Fruit fly (Drosophila melanogaster): ENCODE measurements around the gene CG43163.

Gene CG43163

dm6 chr3L:8527829-8528228 lies 20.9 kb upstream of the CG43163 start:
- TF ChIP-seq rgr (GFP tag; optimal IDR thresholded peaks at IDR 0.05) = no peak
- no peak for TF ChIP-seq dsf (GFP tag; optimal IDR thresholded peaks at IDR 0.05; ENCODE audit: borderline replicate concordance)

dm6 chr3L:8525691-8526421 lies 18.9 kb upstream of the CG43163 start:
- no peak for TF ChIP-seq usp (GFP tag; optimal IDR thresholded peaks at IDR 0.05)
- no peak for TF ChIP-seq CG32264 (GFP tag; optimal IDR thresholded peaks at IDR 0.05)
- TF ChIP-seq HLH106 (tag; optimal IDR thresholded peaks at IDR 0.05) = peak; percentile 11
- TF ChIP-seq sv (GFP tag; optimal IDR thresholded peaks at IDR 0.05) = no peak
- TF ChIP-seq ey (GFP tag; optimal IDR thresholded peaks at IDR 0.05) = peak; percentile 45
- TF ChIP-seq h (GFP tag; optimal IDR thresholded peaks at IDR 0.05) = peak; percentile 58
- peak; percentile 63 for TF ChIP-seq OdsH (GFP tag; optimal IDR thresholded peaks at IDR 0.05)
- no peak for TF ChIP-seq sage (GFP tag; optimal IDR thresholded peaks at IDR 0.05)
- TF ChIP-seq brk (GFP tag; optimal IDR thresholded peaks at IDR 0.05) = no peak
- TF ChIP-seq Sp1 (GFP tag; optimal IDR thresholded peaks at IDR 0.05) = peak; percentile 0
- peak; percentile 50 for TF ChIP-seq br (GFP tag; optimal IDR thresholded peaks at IDR 0.05)
- peak; percentile 8 for TF ChIP-seq Hnf4 (GFP tag; optimal IDR thresholded peaks at IDR 0.05)
- TF ChIP-seq CG9705 (GFP tag; optimal IDR thresholded peaks at IDR 0.05) = no peak
- no peak for TF ChIP-seq dl (GFP tag; optimal IDR thresholded peaks at IDR 0.05; ENCODE audit: insufficient read depth in 1 of 2, partially characterized antibody in 2 of 2)
- TF ChIP-seq fru (GFP tag; optimal IDR thresholded peaks at IDR 0.05) = peak; percentile 58
- no peak for TF ChIP-seq GATAd (GFP tag; optimal IDR thresholded peaks at IDR 0.05)
- peak in 1 of 2 experiments; percentile 28 for TF ChIP-seq foxo (GFP tag; optimal IDR thresholded peaks at IDR 0.05)
- TF ChIP-seq rgr (GFP tag; optimal IDR thresholded peaks at IDR 0.05) = peak; percentile 56
- peak; percentile 13 for TF ChIP-seq psq (GFP tag; optimal IDR thresholded peaks at IDR 0.05)
- no peak for TF ChIP-seq Rel (GFP tag; optimal IDR thresholded peaks at IDR 0.05)
- peak; percentile 72 for TF ChIP-seq Rel (tag; optimal IDR thresholded peaks at IDR 0.05)

- TF ChIP-seq Rel (GFP tag; optimal IDR thresholded peaks at IDR 0.05) = no peak
- peak; percentile 12 for TF ChIP-seq Rel (tag; optimal IDR thresholded peaks at IDR 0.05)
- no peak for TF ChIP-seq dmrt93B (GFP tag; optimal IDR thresholded peaks at IDR 0.05)
- peak; percentile 19 for TF ChIP-seq Dif (GFP tag; optimal IDR thresholded peaks at IDR 0.05; ENCODE audit: partially characterized antibody)
- TF ChIP-seq Hr78 (GFP tag; optimal IDR thresholded peaks at IDR 0.05) = no peak
- peak; percentile 83 for TF ChIP-seq Hr83 (GFP tag; optimal IDR thresholded peaks at IDR 0.05; ENCODE audit: poor library complexity, severe bottlenecking)
- TF ChIP-seq usp (GFP tag; optimal IDR thresholded peaks at IDR 0.05) = no peak
- peak; percentile 18 for TF ChIP-seq sv (GFP tag; optimal IDR thresholded peaks at IDR 0.05)
- TF ChIP-seq Vsx2 (GFP tag; optimal IDR thresholded peaks at IDR 0.05; ENCODE audit: partially characterized antibody) = no peak
- peak; percentile 17 for TF ChIP-seq sage (GFP tag; optimal IDR thresholded peaks at IDR 0.05)
- no peak for TF ChIP-seq br (GFP tag; optimal IDR thresholded peaks at IDR 0.05)
- TF ChIP-seq foxo (GFP tag; optimal IDR thresholded peaks at IDR 0.05) = peak in 1 of 2 experiments; percentile 42
- TF ChIP-seq h (GFP tag; optimal IDR thresholded peaks at IDR 0.05) = peak; percentile 45
- TF ChIP-seq CG32264 (GFP tag; optimal IDR thresholded peaks at IDR 0.05) = no peak
- TF ChIP-seq CG9705 (GFP tag; optimal IDR thresholded peaks at IDR 0.05) = no peak
- TF ChIP-seq psq (GFP tag; optimal IDR thresholded peaks at IDR 0.05) = peak; percentile 35
- TF ChIP-seq Myc (optimal IDR thresholded peaks at IDR 0.05) = no peak
- peak; percentile 52 for TF ChIP-seq HLH106 (tag; optimal IDR thresholded peaks at IDR 0.05)
- TF ChIP-seq Mio (GFP tag; optimal IDR thresholded peaks at IDR 0.05) = no peak
- no peak for TF ChIP-seq brk (GFP tag; optimal IDR thresholded peaks at IDR 0.05)
- peak; percentile 33 for TF ChIP-seq Hnf4 (GFP tag; optimal IDR thresholded peaks at IDR 0.05)
- TF ChIP-seq rgr (GFP tag; optimal IDR thresholded peaks at IDR 0.05) = peak; percentile 31
- peak; percentile 33 for TF ChIP-seq fru (GFP tag; optimal IDR thresholded peaks at IDR 0.05)
- TF ChIP-seq Sp1 (GFP tag; optimal IDR thresholded peaks at IDR 0.05) = peak; percentile 21
These were observed 18.1 kb upstream of the CG43163 start, which contains the start of the genes GstO1 and foi for dm6 chr3L:8524816-8525625. Gene GstO1 (minus strand): TSS chr3L:8524866. Gene foi (plus strand): TSS chr3L:8525244.

dm6 chr3L:8523257-8523656 lies 16.3 kb upstream of the CG43163 start, which contains the start of gene GstO2:
Gene GstO2 (minus strand): TSS chr3L:8523501.
- TF ChIP-seq usp (GFP tag; optimal IDR thresholded peaks at IDR 0.05) (no peak), Rel (GFP tag; optimal IDR thresholded peaks at IDR 0.05) (no peak), Rel (tag; optimal IDR thresholded peaks at IDR 0.05) (peak; percentile 83), ey (GFP tag; optimal IDR thresholded peaks at IDR 0.05) (no peak), woc (GFP tag; optimal IDR thresholded peaks at IDR 0.05) (no peak), GATAd (GFP tag; optimal IDR thresholded peaks at IDR 0.05) (no peak)

All from whole organism, wandering third instar larva.